Fruit fly (Drosophila melanogaster) whole organism, pupa: ENCODE measurements around the gene CG13643.
A peak's percentile ranks its signal among the peaks of the same experiment; 100 is the strongest.

ENCODE experiments used
- CG10348 ChIP-seq: fragments of 200-800 bp; sonication (Bioruptor generic); IDR thresholded peaks from 2 replicates; pipeline ENCODE4 v1.3.6; 2022; ENCODE audit warnings: missing biosample characterization, missing genetic modification characterization
- CG12605 ChIP-seq: fragments of 200-800 bp; sonication (Bioruptor generic); IDR thresholded peaks from 2 replicates; pipeline ENCODE4 v1.3.6; 2022; ENCODE audit warnings: missing biosample characterization, missing genetic modification characterization
- CG13204 ChIP-seq: fragments of 200-800 bp; sonication (Bioruptor generic); optimal IDR thresholded peaks from 2 replicates; lab custom pipeline; 2018; ENCODE audit warnings: missing biosample characterization, mild to moderate bottlenecking, missing genetic modification characterization, moderate library complexity
- CG14655 ChIP-seq: fragments of 200-800 bp; sonication (Bioruptor generic); optimal IDR thresholded peaks from 3 replicates; lab custom pipeline; 2017; ENCODE audit warnings: mild to moderate bottlenecking, missing biosample characterization, missing genetic modification reagents, missing genetic modification characterization
- CG15710 ChIP-seq: fragments of 200-800 bp; sonication (Bioruptor generic); optimal IDR thresholded peaks from 2 replicates; lab custom pipeline; 2018; ENCODE audit warnings: missing biosample characterization, mild to moderate bottlenecking, missing genetic modification characterization, moderate library complexity
- CG17806 ChIP-seq: fragments of 200-800 bp; sonication (Bioruptor generic); optimal IDR thresholded peaks from 2 replicates; lab custom pipeline; 2018; ENCODE audit warnings: missing biosample characterization, mild to moderate bottlenecking, missing genetic modification characterization, moderate library complexity
- CG32121 ChIP-seq: fragments of 200-800 bp; sonication (Bioruptor generic); IDR thresholded peaks from 2 replicates; pipeline ENCODE4 v1.3.6; 2022; ENCODE audit warnings: missing biosample characterization, missing genetic modification characterization
- CG34367 ChIP-seq: fragments of 200-800 bp; sonication (Bioruptor generic); optimal IDR thresholded peaks from 2 replicates; lab custom pipeline; 2018; ENCODE audit warnings: missing biosample characterization, mild to moderate bottlenecking, missing genetic modification characterization
- CG4496 ChIP-seq: fragments of 200-800 bp; sonication (Bioruptor generic); IDR thresholded peaks from 3 replicates; pipeline ENCODE4 v1.3.6; 2022; ENCODE audit warnings: missing biosample characterization, missing genetic modification characterization
- CG8159 ChIP-seq: fragments of 200-800 bp; sonication (Bioruptor generic); optimal IDR thresholded peaks from 3 replicates; lab custom pipeline; 2018; ENCODE audit warnings: missing biosample characterization, mild to moderate bottlenecking, missing genetic modification characterization, moderate library complexity
- CG8301 ChIP-seq: fragments of 200-800 bp; sonication (Bioruptor generic); optimal IDR thresholded peaks from 2 replicates; lab custom pipeline; 2018; ENCODE audit warnings: missing biosample characterization, mild to moderate bottlenecking, missing genetic modification characterization
- CG9948 ChIP-seq: fragments of 200-800 bp; sonication (Bioruptor generic); optimal IDR thresholded peaks from 2 replicates; lab custom pipeline; 2018; ENCODE audit warnings: missing biosample characterization, mild to moderate bottlenecking, missing genetic modification characterization, moderate library complexity
- D1 ChIP-seq: fragments of 200-800 bp; sonication (Bioruptor generic); optimal IDR thresholded peaks from 2 replicates; lab custom pipeline; 2018; ENCODE audit warnings: missing biosample characterization, mild to moderate bottlenecking, missing genetic modification characterization, moderate library complexity
- EcR ChIP-seq: fragments of 200-800 bp; sonication (Bioruptor generic); optimal IDR thresholded peaks from 3 replicates; lab custom pipeline; 2019; ENCODE audit warnings: missing biosample characterization, missing genetic modification characterization, mild to moderate bottlenecking, moderate library complexity, missing genetic modification reagents
- Ets98B ChIP-seq: fragments of 200-800 bp; sonication (Bioruptor generic); IDR thresholded peaks from 2 replicates; pipeline ENCODE4 v1.3.6; 2022; ENCODE audit warnings: missing biosample characterization, missing genetic modification characterization
- Pif1A ChIP-seq: fragments of 200-800 bp; sonication (Bioruptor generic); optimal IDR thresholded peaks from 3 replicates; lab custom pipeline; 2016; ENCODE audit warnings: missing biosample characterization, missing genetic modification characterization
- Pif1B ChIP-seq: fragments of 200-800 bp; sonication (Bioruptor generic); optimal IDR thresholded peaks from 3 replicates; lab custom pipeline; 2016; ENCODE audit warnings: missing biosample characterization, missing genetic modification characterization
- Snoo ChIP-seq: fragments of 200-800 bp; sonication (Bioruptor generic); optimal IDR thresholded peaks from 3 replicates; lab custom pipeline; 2017; ENCODE audit warnings: missing biosample characterization, mild to moderate bottlenecking, missing genetic modification characterization, inconsistent platforms
- fd96Ca ChIP-seq: fragments of 200-800 bp; sonication (Bioruptor generic); IDR thresholded peaks from 3 replicates; pipeline ENCODE4 v1.3.6; 2022; ENCODE audit warnings: missing biosample characterization, missing genetic modification characterization
- gl ChIP-seq: fragments of 200-800 bp; sonication (Bioruptor generic); optimal IDR thresholded peaks from 2 replicates; lab custom pipeline; 2018; ENCODE audit warnings: missing biosample characterization, mild to moderate bottlenecking, missing genetic modification characterization
- rn ChIP-seq: fragments of 200-800 bp; sonication (Bioruptor generic); IDR thresholded peaks from 2 replicates; pipeline ENCODE4 v1.3.6; 2022; ENCODE audit warnings: missing biosample characterization, missing genetic modification characterization

The CG13643 gene

dm6 chr3R:24867956-24868355 lies 37.8 kb downstream of the CG13643 start:
- no peak for TF ChIP-seq fd96Ca (GFP tag; lab: Robert Waterston, UW)
- no peak for TF ChIP-seq CG9948
- no peak for TF ChIP-seq CG32121 (GFP tag; lab: Robert Waterston, UW)
- no peak for TF ChIP-seq Pif1B
- TF ChIP-seq Pif1A (GFP tag; lab: Kevin White, UChicago) = no peak
- no peak for TF ChIP-seq CG34367 (tag; lab: Kevin White, UChicago)
- no peak for TF ChIP-seq Snoo (tag; lab: Kevin White, UChicago)
- no peak for TF ChIP-seq Ets98B (GFP tag; lab: Robert Waterston, UW)
- TF ChIP-seq CG4496 (GFP tag; lab: Robert Waterston, UW) = no peak
- TF ChIP-seq rn (GFP tag; lab: Robert Waterston, UW) = no peak
- no peak for TF ChIP-seq CG17806 (tag; lab: Kevin White, UChicago)
- no peak for TF ChIP-seq D1 (tag; lab: Kevin White, UChicago)
- TF ChIP-seq CG8301 (tag; lab: Kevin White, UChicago) = no peak
- TF ChIP-seq CG14655 (GFP tag; lab: Kevin White, UChicago) = no peak
- TF ChIP-seq CG12605 (GFP tag; lab: Robert Waterston, UW) = no peak
- TF ChIP-seq CG13204 = no peak
- no peak for TF ChIP-seq EcR (GFP tag; lab: Kevin White, UChicago)

dm6 chr3R:24866976-24867375 lies 38.8 kb downstream of the CG13643 start:
- TF ChIP-seq D1 (tag; lab: Kevin White, UChicago) (no peak), EcR (GFP tag; lab: Kevin White, UChicago) (no peak), CG12605 (GFP tag; lab: Robert Waterston, UW) (no peak), CG10348 (GFP tag; lab: Robert Waterston, UW) (no peak), CG14655 (GFP tag; lab: Kevin White, UChicago) (no peak), Ets98B (GFP tag; lab: Robert Waterston, UW) (no peak), CG34367 (tag; lab: Kevin White, UChicago) (no peak), Snoo (tag; lab: Kevin White, UChicago) (no peak), CG17806 (tag; lab: Kevin White, UChicago) (no peak), rn (GFP tag; lab: Robert Waterston, UW) (no peak), Pif1A (GFP tag; lab: Kevin White, UChicago) (no peak), CG4496 (GFP tag; lab: Robert Waterston, UW) (no peak), gl (tag; lab: Kevin White, UChicago) (no peak), CG8301 (tag; lab: Kevin White, UChicago) (no peak), CG32121 (GFP tag; lab: Robert Waterston, UW) (no peak), CG13204 (no peak), CG15710 (no peak), CG8159 (tag; lab: Kevin White, UChicago) (no peak), fd96Ca (GFP tag; lab: Robert Waterston, UW) (no peak), CG9948 (no peak)

dm6 chr3R:24864719-24865400 lies 40.9 kb downstream of the CG13643 start, which contains the start of the genes Srg1 and Elal:
Gene Srg1 (minus strand): TSS chr3R:24864732.
Gene Elal (plus strand): TSS chr3R:24865350.
- TF ChIP-seq D1 (tag; lab: Kevin White, UChicago) = no peak
- TF ChIP-seq CG9948 = peak; percentile 29
- no peak for TF ChIP-seq CG32121 (GFP tag; lab: Robert Waterston, UW)
- no peak for TF ChIP-seq Ets98B (GFP tag; lab: Robert Waterston, UW)
- TF ChIP-seq Pif1B = no peak
- TF ChIP-seq gl (tag; lab: Kevin White, UChicago) = no peak
- TF ChIP-seq CG4496 (GFP tag; lab: Robert Waterston, UW) = 0 out of 3 replicates have a peak, but pooled peaks have one; percentile 33
- TF ChIP-seq CG10348 (GFP tag; lab: Robert Waterston, UW) = no peak
- no peak for TF ChIP-seq CG14655 (GFP tag; lab: Kevin White, UChicago)
- no peak for TF ChIP-seq rn (GFP tag; lab: Robert Waterston, UW)
- TF ChIP-seq fd96Ca (GFP tag; lab: Robert Waterston, UW) = no peak
- TF ChIP-seq CG8301 (tag; lab: Kevin White, UChicago) = no peak
- TF ChIP-seq CG12605 (GFP tag; lab: Robert Waterston, UW) = no peak
- TF ChIP-seq CG8159 (tag; lab: Kevin White, UChicago) = peak; percentile 21
- TF ChIP-seq CG17806 (tag; lab: Kevin White, UChicago) = peak; percentile 13
- no peak for TF ChIP-seq Pif1A (GFP tag; lab: Kevin White, UChicago)
- no peak for TF ChIP-seq EcR (GFP tag; lab: Kevin White, UChicago)
- no peak for TF ChIP-seq CG13204
- TF ChIP-seq Snoo (tag; lab: Kevin White, UChicago) = no peak
- TF ChIP-seq CG15710 = peak; percentile 4
- TF ChIP-seq CG34367 (tag; lab: Kevin White, UChicago) = no peak

- TF ChIP-seq Pif1A (GFP tag; lab: Kevin White, UChicago) (no peak), fd96Ca (GFP tag; lab: Robert Waterston, UW) (no peak), rn (GFP tag; lab: Robert Waterston, UW) (no peak), CG10348 (GFP tag; lab: Robert Waterston, UW) (no peak), CG15710 (no peak), CG4496 (GFP tag; lab: Robert Waterston, UW) (no peak), CG12605 (GFP tag; lab: Robert Waterston, UW) (no peak), CG17806 (tag; lab: Kevin White, UChicago) (no peak), Snoo (tag; lab: Kevin White, UChicago) (no peak)
Measured at dm6 chr3R:24863894-24864293, 41.9 kb downstream of the CG13643 start.

DNA sequence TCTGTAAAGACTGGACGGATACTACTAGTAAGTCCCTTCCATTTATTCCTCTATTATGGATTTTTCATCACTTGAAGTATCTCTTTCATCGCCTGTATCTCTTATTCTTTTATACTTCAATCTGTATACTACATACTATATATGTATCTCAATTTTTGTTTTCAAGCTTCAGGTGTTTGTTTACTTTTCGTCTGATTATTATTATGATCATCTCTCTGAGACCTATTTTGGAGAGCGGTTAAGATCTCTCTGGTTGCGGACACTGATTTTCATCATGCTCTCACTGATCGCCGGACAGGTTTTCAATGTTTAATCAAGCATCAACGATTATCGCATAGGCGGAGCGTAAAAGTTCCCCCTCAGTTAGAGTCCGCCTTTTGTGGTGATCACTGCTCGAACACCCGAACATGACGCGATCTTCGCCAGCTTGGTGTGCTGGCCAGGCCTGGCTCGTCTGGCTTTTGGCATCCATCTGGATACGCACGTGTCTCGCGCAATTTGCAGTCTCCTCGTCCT lies 43.2 kb downstream of the CG13643 start, which contains the start of gene CG7016:
CG7016 (plus strand) TSS at position 358 of the 516 bp plus-strand sequence.
- TF ChIP-seq fd96Ca (GFP tag; lab: Robert Waterston, UW) = no peak
- TF ChIP-seq Snoo (tag; lab: Kevin White, UChicago) = no peak
- no peak for TF ChIP-seq CG15710
- no peak for TF ChIP-seq gl (tag; lab: Kevin White, UChicago)
- no peak for TF ChIP-seq CG4496 (GFP tag; lab: Robert Waterston, UW)
- TF ChIP-seq EcR (GFP tag; lab: Kevin White, UChicago) = no peak
- TF ChIP-seq CG10348 (GFP tag; lab: Robert Waterston, UW) = no peak
- TF ChIP-seq Pif1A (GFP tag; lab: Kevin White, UChicago) = no peak
- TF ChIP-seq CG12605 (GFP tag; lab: Robert Waterston, UW) = no peak
- no peak for TF ChIP-seq CG32121 (GFP tag; lab: Robert Waterston, UW)
